Worm (Caenorhabditis elegans): ENCODE data around the gene C17H12.2.

The C17H12.2 gene

ce11 chrIV:6785151-6785550 lies 5.1 kb downstream of the C17H12.2 start, which contains the start of gene dyci-1:
Gene dyci-1 (minus strand): TSS chrIV:6785272.
- TF ChIP-seq elt-1 (tag; optimal IDR thresholded peaks at IDR 0.05; ENCODE audit: borderline replicate concordance, insufficient read depth) (no peak), ham-2 (GFP tag; optimal IDR thresholded peaks at IDR 0.05) (peak; percentile 91), hlh-1 (tag; optimal IDR thresholded peaks at IDR 0.05) (peak; percentile 41), pha-4 (tag; optimal IDR thresholded peaks at IDR 0.05) (peak; percentile 38), unc-120 (tag; optimal IDR thresholded peaks at IDR 0.05; ENCODE audit: poor library complexity, severe bottlenecking) (peak; percentile 77)

- TF ChIP-seq hlh-1 (tag; optimal IDR thresholded peaks at IDR 0.05): no peak
- no peak for TF ChIP-seq bed-3 (GFP tag; optimal IDR thresholded peaks at IDR 0.05)
- TF ChIP-seq drap-1 (GFP tag; optimal IDR thresholded peaks at IDR 0.05): no peak
- TF ChIP-seq nhr-2 (tag; optimal IDR thresholded peaks at IDR 0.05): no peak
- TF ChIP-seq elt-3 (tag; optimal IDR thresholded peaks at IDR 0.05): no peak
- TF ChIP-seq ces-1 (GFP tag; optimal IDR thresholded peaks at IDR 0.05): no peak
- TF ChIP-seq mab-5 (tag; optimal IDR thresholded peaks at IDR 0.05): no peak
- no peak for TF ChIP-seq zip-8 (tag; optimal IDR thresholded peaks at IDR 0.05)
- no peak for TF ChIP-seq nhr-237 (tag; optimal IDR thresholded peaks at IDR 0.05)
- no peak for TF ChIP-seq lin-32 (GFP tag; optimal IDR thresholded peaks at IDR 0.05)
- no peak for TF ChIP-seq ceh-39 (tag; optimal IDR thresholded peaks at IDR 0.05)
- TF ChIP-seq nhr-76 (tag; optimal IDR thresholded peaks at IDR 0.05): no peak
- TF ChIP-seq ceh-83 (GFP tag; optimal IDR thresholded peaks at IDR 0.05): no peak
- TF ChIP-seq M03D4.4 (tag; optimal IDR thresholded peaks at IDR 0.05): no peak
These were observed 13.1 kb downstream of the C17H12.2 start for ce11 chrIV:6777156-6777555.

- TF ChIP-seq lsy-2 (tag; optimal IDR thresholded peaks at IDR 0.05) (no peak), unc-39 (tag; optimal IDR thresholded peaks at IDR 0.05) (no peak), drap-1 (GFP tag; optimal IDR thresholded peaks at IDR 0.05) (no peak), sem-2 (GFP tag; optimal IDR thresholded peaks at IDR 0.05) (no peak), ztf-11 (tag; optimal IDR thresholded peaks at IDR 0.05) (no peak), unc-62 (GFP tag; optimal IDR thresholded peaks at IDR 0.05) (no peak), nhr-237 (tag; optimal IDR thresholded peaks at IDR 0.05) (no peak)
These were observed 18.7 kb downstream of the C17H12.2 start for ce11 chrIV:6771556-6771955.

ce11 chrIV:6770407-6770883 lies 19.8 kb downstream of the C17H12.2 start, which contains the start of gene anat-1:
Gene anat-1 (plus strand): TSS chrIV:6770833.
- TF ChIP-seq elt-3 (tag; optimal IDR thresholded peaks at IDR 0.05) (no peak), hlh-1 (tag; optimal IDR thresholded peaks at IDR 0.05) (no peak), nhr-28 (tag; optimal IDR thresholded peaks at IDR 0.05) (no peak), lsy-2 (tag; optimal IDR thresholded peaks at IDR 0.05) (no peak), ces-1 (GFP tag; optimal IDR thresholded peaks at IDR 0.05) (no peak), zip-8 (tag; optimal IDR thresholded peaks at IDR 0.05) (no peak), nhr-2 (tag; optimal IDR thresholded peaks at IDR 0.05) (no peak)

ce11 chrIV:6767240-6767639 lies 23.0 kb downstream of the C17H12.2 start:
- TF ChIP-seq lin-32 (GFP tag; optimal IDR thresholded peaks at IDR 0.05): no peak
- peak; percentile 35 for TF ChIP-seq unc-120 (tag; optimal IDR thresholded peaks at IDR 0.05; ENCODE audit: poor library complexity, severe bottlenecking)
- TF ChIP-seq mep-1 (tag; optimal IDR thresholded peaks at IDR 0.05): peak; percentile 7
- no peak for TF ChIP-seq ham-2 (GFP tag; optimal IDR thresholded peaks at IDR 0.05)
- TF ChIP-seq hlh-1 (tag; optimal IDR thresholded peaks at IDR 0.05): no peak
- no peak for TF ChIP-seq lin-13 (tag; optimal IDR thresholded peaks at IDR 0.05)
- no peak for TF ChIP-seq unc-39 (tag; optimal IDR thresholded peaks at IDR 0.05)
- no peak for TF ChIP-seq ceh-39 (tag; optimal IDR thresholded peaks at IDR 0.05)
- TF ChIP-seq ceh-83 (GFP tag; optimal IDR thresholded peaks at IDR 0.05): no peak
- TF ChIP-seq flh-1 (GFP tag; optimal IDR thresholded peaks at IDR 0.05): no peak
- no peak for TF ChIP-seq bed-3 (GFP tag; optimal IDR thresholded peaks at IDR 0.05)
- no peak for TF ChIP-seq nhr-2 (tag; optimal IDR thresholded peaks at IDR 0.05)
- no peak for TF ChIP-seq mls-2 (tag; optimal IDR thresholded peaks at IDR 0.05)
- no peak for TF ChIP-seq sptf-1 (tag; optimal IDR thresholded peaks at IDR 0.05)
- no peak for TF ChIP-seq M03D4.4 (tag; optimal IDR thresholded peaks at IDR 0.05)
- no peak for TF ChIP-seq nhr-237 (tag; optimal IDR thresholded peaks at IDR 0.05)
- no peak for TF ChIP-seq cnd-1 (tag; optimal IDR thresholded peaks at IDR 0.05)
- TF ChIP-seq ces-1 (GFP tag; optimal IDR thresholded peaks at IDR 0.05): peak; percentile 79
- no peak for TF ChIP-seq tbx-8 (GFP tag; optimal IDR thresholded peaks at IDR 0.05)
- TF ChIP-seq lsy-2 (tag; optimal IDR thresholded peaks at IDR 0.05): no peak

All from whole organism, mixed stage, embryonic.